Worm (Caenorhabditis elegans) whole organism, L4/young adult: ENCODE data around the gene srw-31.

ENCODE experiments used
- dao-5 ChIP-seq: sonication (generic microtip); optimal IDR thresholded peaks from 2 replicates; lab custom pipeline; 2016; ENCODE audit warnings: missing genotype, missing genetic modification characterization, moderate library complexity, missing compliant biosample characterization
- him-1 ChIP-seq: sonication (generic microtip); optimal IDR thresholded peaks from 2 replicates; lab custom pipeline; 2016; ENCODE audit warnings: missing genotype, missing genetic modification reagents, missing genetic modification characterization, missing compliant biosample characterization

- no peak for TF ChIP-seq dao-5 (tag; lab: Kevin White, UChicago)
- TF ChIP-seq him-1 (tag; lab: Kevin White, UChicago): no peak
These were observed 24.1 kb downstream of the srw-31 start, which contains the start of gene C18D4.12 for ce11 chrV:17530486-17530885.
